Worm (Caenorhabditis elegans) whole organism, young adult: ENCODE measurements around the gene thoc-7.

Source experiments
- D2030.7 ChIP-seq: fragments of 200-800 bp; sonication (Bioruptor generic); IDR thresholded peaks from 2 replicates; pipeline ENCODE4 v1.3.6; 2022; ENCODE audit warnings: missing genetic modification reagents, missing genetic modification characterization, missing compliant biosample characterization
- attf-3 ChIP-seq: fragments of 200-800 bp; sonication (Bioruptor generic); conservative IDR thresholded peaks from 2 replicates; pipeline ENCODE4 v1.3.6; 2022; ENCODE audit warnings: missing genetic modification reagents, missing genetic modification characterization, missing compliant biosample characterization
- nfya-1 ChIP-seq: sonication (generic microtip); optimal IDR thresholded peaks from 2 replicates; lab custom pipeline; 2017; ENCODE audit warnings: antibody characterized with exemption, missing compliant biosample characterization, missing genetic modification characterization, borderline replicate concordance; ENCODE audit not compliant: insufficient read depth
- pha-4 ChIP-seq: fragments of 150-350 bp; sonication (generic microtip); optimal IDR thresholded peaks from 2 replicates; lab custom pipeline; 2014; ENCODE audit warnings: missing biosample characterization, missing genetic modification reagents, missing genetic modification characterization
- snpc-4 ChIP-seq, 5 experiments: fragments of 150-350 bp in 1 of 5; sonication (generic microtip) in 4 of 5; optimal IDR thresholded peaks; 2 replicates each; lab custom pipeline; 2014 to 2018; ENCODE audit warnings: missing genetic modification characterization in 5 of 5, missing biosample characterization in 3 of 5, antibody characterized with exemption in 2 of 5, mild to moderate bottlenecking in 2 of 5, missing compliant biosample characterization in 2 of 5, missing genotype in 2 of 5, moderate library complexity in 2 of 5, missing genetic modification reagents in 1 of 5
- ztf-28 ChIP-seq: fragments of 200-800 bp; sonication (Bioruptor generic); IDR thresholded peaks from 2 replicates; pipeline ENCODE4 v1.3.6; 2022; ENCODE audit warnings: missing genetic modification reagents, missing genetic modification characterization, missing compliant biosample characterization

DNA sequence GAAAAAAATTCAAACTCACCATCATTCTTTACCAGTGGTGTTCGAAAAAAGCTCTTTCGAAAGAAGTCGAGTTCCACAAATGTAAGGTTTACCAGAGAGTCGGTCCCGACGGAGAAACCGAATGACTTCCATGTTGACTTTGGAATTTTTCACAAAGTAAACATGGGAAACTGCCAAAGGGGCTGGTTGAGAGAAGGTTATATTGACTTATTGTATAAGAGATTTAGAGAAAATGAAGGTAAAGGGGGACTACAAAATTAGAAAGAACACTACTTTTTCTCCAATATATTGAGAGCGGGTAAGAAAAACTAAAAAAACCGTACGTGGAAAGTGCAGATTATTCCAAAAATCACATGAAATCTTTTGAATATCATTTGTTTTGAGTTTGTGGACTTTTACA lies 17.4 kb upstream of the thoc-7 start, which contains the start of gene vamp-8:
- TF ChIP-seq snpc-4 (GFP tag; optimal IDR thresholded peaks at IDR 0.05; lab: Kevin White, UChicago) (no peak), snpc-4 (tag; optimal IDR thresholded peaks at IDR 0.05; lab: Kevin White, UChicago) (no peak), nfya-1 (tag; lab: Kevin White, UChicago) (no peak), ztf-28 (no peak), pha-4 (tag; lab: Kevin White, UChicago) (peak; percentile 19), attf-3 (GFP tag; lab: Robert Waterston, UW) (no peak), D2030.7 (GFP tag; lab: Robert Waterston, UW) (no peak)
